Worm (Caenorhabditis elegans): ENCODE results near the gene F26H11.4.

DNA sequence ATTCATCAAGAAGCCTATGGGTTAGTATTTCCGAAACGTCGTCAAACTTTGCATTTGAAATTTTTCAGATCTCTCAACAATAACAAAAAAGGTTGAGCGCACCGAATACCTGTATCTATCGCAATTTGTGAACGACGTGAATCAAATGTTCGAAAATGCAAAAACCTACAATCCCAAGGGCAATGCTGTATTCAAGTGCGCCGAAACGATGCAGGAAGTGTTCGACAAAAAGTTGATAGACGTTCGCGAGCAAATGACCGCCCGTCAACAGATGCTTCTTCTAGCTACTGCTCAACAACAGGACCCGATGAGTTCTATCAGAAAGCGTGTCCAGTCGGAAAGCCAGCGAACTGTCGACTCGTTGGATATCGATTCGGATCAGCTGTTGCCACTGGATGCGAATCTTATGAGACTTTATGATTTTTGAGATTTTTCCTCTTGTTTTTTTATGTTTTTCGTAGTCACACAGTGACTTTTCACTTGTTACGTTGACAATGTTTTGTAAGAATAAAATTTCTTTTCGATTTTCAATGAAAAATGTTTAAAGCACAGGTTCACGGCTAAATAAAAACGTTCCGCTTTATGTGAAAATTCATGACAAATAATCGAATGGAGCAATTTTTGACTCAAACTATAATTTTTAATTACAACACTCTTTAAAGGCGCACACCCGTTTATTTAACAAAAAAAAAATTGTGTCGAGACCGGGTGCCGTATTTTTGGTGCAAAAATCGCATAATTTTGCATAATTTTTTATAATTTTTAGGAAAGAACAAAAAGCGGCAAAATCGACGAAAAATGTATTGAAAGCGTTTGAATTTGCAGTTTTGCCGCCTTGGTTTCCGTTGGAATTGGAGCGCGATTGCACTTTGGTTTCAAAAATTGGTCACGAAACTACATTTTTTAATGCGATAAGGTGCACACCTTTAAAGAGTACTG lies 811 bp upstream of the F26H11.4 start:
- TF ChIP-seq snpc-4 (tag; optimal IDR thresholded peaks at IDR 0.05), result no peak
- no peak for TF ChIP-seq pha-4 (tag; optimal IDR thresholded peaks at IDR 0.05)
- TF ChIP-seq ztf-11 (tag; optimal IDR thresholded peaks at IDR 0.05), result no peak
- no peak for TF ChIP-seq lsy-2 (tag; optimal IDR thresholded peaks at IDR 0.05)
- no peak for TF ChIP-seq blmp-1 (tag; optimal IDR thresholded peaks at IDR 0.05)
- no peak for TF ChIP-seq unc-39 (tag; optimal IDR thresholded peaks at IDR 0.05)

Data from whole organism, mixed stage, embryonic.